Worm (Caenorhabditis elegans) whole organism, L4/young adult: ENCODE results near the gene twk-43.

Experiments
- W03F9.2 ChIP-seq: fragments of 150-350 bp; optimal IDR thresholded peaks from 2 replicates; lab custom pipeline; 2014; ENCODE audit warnings: missing biosample characterization, missing genetic modification characterization
- him-1 ChIP-seq: sonication (generic microtip); optimal IDR thresholded peaks from 2 replicates; lab custom pipeline; 2016; ENCODE audit warnings: missing genotype, missing genetic modification reagents, missing genetic modification characterization, missing compliant biosample characterization

DNA sequence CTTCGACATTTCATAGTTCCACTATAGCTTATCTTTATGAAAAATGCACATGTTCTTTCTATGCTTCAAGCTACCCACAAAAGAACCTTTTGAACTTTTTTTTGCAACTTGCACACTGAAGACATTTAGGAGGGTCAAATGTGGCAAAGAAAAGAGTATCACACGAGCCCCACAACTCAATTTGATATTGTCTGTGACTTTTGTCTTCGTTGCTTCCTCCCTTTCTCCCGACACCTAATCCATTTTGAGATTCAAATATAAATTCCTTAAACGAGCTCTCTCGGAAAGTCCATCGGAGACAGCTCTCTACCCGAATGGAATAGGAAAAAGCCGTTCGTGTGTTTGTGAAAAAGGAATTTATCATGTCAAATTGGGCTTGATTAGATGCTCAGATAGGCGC lies 4.2 kb downstream of the twk-43 start:
- TF ChIP-seq W03F9.2 (tag; lab: Kevin White, UChicago), result no peak
- TF ChIP-seq him-1 (tag; lab: Kevin White, UChicago), result no peak
